Fruit fly (Drosophila melanogaster): ENCODE results near the gene CG15386.

Gene CG15386

DNA sequence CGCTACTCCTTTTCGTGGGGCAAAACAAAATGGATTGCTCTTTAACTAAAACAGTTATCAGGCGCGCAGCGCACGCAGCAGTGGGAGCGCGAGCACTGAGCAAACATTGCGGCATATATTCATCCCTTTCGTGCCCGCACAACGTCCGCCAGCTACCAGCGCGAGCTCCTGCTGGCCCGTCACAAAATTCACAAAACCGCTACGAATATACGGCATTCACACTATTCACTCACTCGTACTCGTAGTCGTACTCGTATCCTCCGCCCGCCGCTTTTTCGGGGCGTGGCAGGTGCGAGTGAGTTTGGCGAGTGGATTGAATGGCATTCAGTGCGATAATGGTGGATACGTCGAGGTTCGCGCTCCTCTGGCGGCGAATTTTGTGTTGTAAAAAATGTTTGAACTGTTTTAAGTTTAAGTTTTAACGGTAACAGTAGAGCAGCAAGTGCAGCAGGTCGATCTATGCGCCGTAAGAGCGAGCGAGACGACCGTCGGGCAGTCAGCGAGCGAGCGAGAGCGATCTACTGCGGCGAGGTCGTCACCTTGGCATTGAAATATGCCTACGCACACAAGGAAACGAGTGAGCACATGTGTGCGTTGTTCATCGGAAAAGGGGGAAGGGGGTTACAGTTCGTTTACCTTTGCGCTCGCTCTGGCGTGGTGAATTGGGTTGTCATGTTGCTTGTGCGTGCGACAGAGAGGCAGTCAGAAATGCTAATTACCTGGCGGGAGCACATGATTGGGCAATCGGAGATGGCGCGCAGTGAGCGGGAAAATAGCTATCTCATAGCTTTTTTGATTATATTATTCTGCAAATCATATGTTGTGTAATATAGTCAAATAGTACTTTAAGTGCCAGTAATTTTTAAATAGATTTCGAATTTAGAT is 20.2 kb downstream of the CG15386 start (continued):
- TF ChIP-seq pan (optimal IDR thresholded peaks at IDR 0.05): no peak
- TF ChIP-seq pan (GFP tag; optimal IDR thresholded peaks at IDR 0.05 in 1 of 2, IDR thresholded peaks at IDR 0.05 in 1 of 2): no peak
- no peak for TF ChIP-seq HLH3B (GFP tag; IDR thresholded peaks at IDR 0.05)
- TF ChIP-seq CG3726 (GFP tag; IDR thresholded peaks at IDR 0.05): no peak
- peak; percentile 98 for TF ChIP-seq gsb-n (tag; optimal IDR thresholded peaks at IDR 0.05)
- peak; percentile 62 for TF ChIP-seq Hr3 (GFP tag; optimal IDR thresholded peaks at IDR 0.05)
- no peak for TF ChIP-seq fd96Cb (tag; optimal IDR thresholded peaks at IDR 0.05)
- TF ChIP-seq Med (GFP tag): peak; percentile 89
- TF ChIP-seq pros (GFP tag; optimal IDR thresholded peaks at IDR 0.05): peak; percentile 91
- no peak for TF ChIP-seq ap (GFP tag; IDR thresholded peaks at IDR 0.05)
- TF ChIP-seq CG18619 (GFP tag; optimal IDR thresholded peaks at IDR 0.05): peak; percentile 60
- TF ChIP-seq row (GFP tag; IDR thresholded peaks at IDR 0.05): no peak
- TF ChIP-seq ara (GFP tag; IDR thresholded peaks at IDR 0.05): no peak
- TF ChIP-seq bowl (GFP tag; IDR thresholded peaks at IDR 0.05): no peak
- TF ChIP-seq lmd (GFP tag; IDR thresholded peaks at IDR 0.05): no peak
- TF ChIP-seq CG2116 (GFP tag; optimal IDR thresholded peaks at IDR 0.05): peak; percentile 52
- peak; percentile 75 for TF ChIP-seq her (GFP tag; optimal IDR thresholded peaks at IDR 0.05)
- TF ChIP-seq Rx (GFP tag; IDR thresholded peaks at IDR 0.05): no peak
- peak in 1 of 3 experiments; percentile 97 for TF ChIP-seq Stat92E (GFP tag; optimal IDR thresholded peaks at IDR 0.05)
- TF ChIP-seq wek (GFP tag; optimal IDR thresholded peaks at IDR 0.05): peak; percentile 46
- no peak for TF ChIP-seq sima (GFP tag; optimal IDR thresholded peaks at IDR 0.05)
- TF ChIP-seq Dp (GFP tag; optimal IDR thresholded peaks at IDR 0.05): peak; percentile 31
- no peak for TF ChIP-seq H2.0 (GFP tag; IDR thresholded peaks at IDR 0.05)
- TF ChIP-seq chif (GFP tag; optimal IDR thresholded peaks at IDR 0.05): peak; percentile 9 to 10
- TF ChIP-seq B-H1 (GFP tag; IDR thresholded peaks at IDR 0.05): no peak
- peak; percentile 86 for TF ChIP-seq mirr (GFP tag; optimal IDR thresholded peaks at IDR 0.05)
- no peak for TF ChIP-seq Dfd (GFP tag; optimal IDR thresholded peaks at IDR 0.05)
- no peak for TF ChIP-seq Dll (GFP tag; IDR thresholded peaks at IDR 0.05; ENCODE audit: partially characterized antibody)
- peak; percentile 30 for TF ChIP-seq CG6813 (GFP tag; optimal IDR thresholded peaks at IDR 0.05)
- TF ChIP-seq org-1 (GFP tag; optimal IDR thresholded peaks at IDR 0.05): peak; percentile 5
- peak; percentile 83 for TF ChIP-seq sqz (GFP tag; optimal IDR thresholded peaks at IDR 0.05)
- TF ChIP-seq eve (GFP tag; optimal IDR thresholded peaks at IDR 0.05): no peak
- TF ChIP-seq CG5245 (GFP tag; optimal IDR thresholded peaks at IDR 0.05): peak; percentile 18
- no peak for TF ChIP-seq h (optimal IDR thresholded peaks at IDR 0.05)
- TF ChIP-seq bsh (GFP tag; optimal IDR thresholded peaks at IDR 0.05): peak in 1 of 2 experiments; percentile 65
- TF ChIP-seq HLH54F (GFP tag; optimal IDR thresholded peaks at IDR 0.05): peak; percentile 66
- TF ChIP-seq zen2 (GFP tag; IDR thresholded peaks at IDR 0.05; ENCODE audit: partially characterized antibody): no peak
- TF ChIP-seq Side (GFP tag; optimal IDR thresholded peaks at IDR 0.05): peak; percentile 59
- TF ChIP-seq GATAe (GFP tag; conservative IDR thresholded peaks at IDR 0.05): no peak
- peak; percentile 100 for TF ChIP-seq ftz-f1 (GFP tag; optimal IDR thresholded peaks at IDR 0.05)
- TF ChIP-seq CG4854 (GFP tag; optimal IDR thresholded peaks at IDR 0.05): no peak
- peak; percentile 67 for TF ChIP-seq CG2678 (tag; optimal IDR thresholded peaks at IDR 0.05)
- TF ChIP-seq CG18764 (GFP tag; optimal IDR thresholded peaks at IDR 0.05): peak; percentile 4
- no peak for TF ChIP-seq jigr1 (GFP tag; IDR thresholded peaks at IDR 0.05)
- TF ChIP-seq insv (GFP tag; optimal IDR thresholded peaks at IDR 0.05): peak in 1 of 2 experiments; percentile 56
- no peak for TF ChIP-seq Hmx (GFP tag; optimal IDR thresholded peaks at IDR 0.05)
- peak; percentile 54 for TF ChIP-seq NfI (GFP tag; optimal IDR thresholded peaks at IDR 0.05)
- no peak for TF ChIP-seq jumu (GFP tag; optimal IDR thresholded peaks at IDR 0.05)
- TF ChIP-seq CG31224 (GFP tag; IDR thresholded peaks at IDR 0.05): no peak
- no peak for TF ChIP-seq CG42726 (GFP tag; IDR thresholded peaks at IDR 0.05; ENCODE audit: partially characterized antibody)

Measured in whole organism, embryonic.